Fruit fly (Drosophila melanogaster): ENCODE data around the gene can.

can gene

dm6 chr3L:10299182-10299581, 32.3 kb upstream of the can start:
- TF ChIP-seq Gug (GFP tag; IDR thresholded peaks at IDR 0.05) (no peak), Ets96B (tag; optimal IDR thresholded peaks at IDR 0.05) (no peak), dac (GFP tag; optimal IDR thresholded peaks at IDR 0.05) (no peak), Hr4 (GFP tag; optimal IDR thresholded peaks at IDR 0.05) (no peak), CG31627 (GFP tag; optimal IDR thresholded peaks at IDR 0.05) (no peak), eg (GFP tag; IDR thresholded peaks at IDR 0.05) (no peak), Lpt (GFP tag; optimal IDR thresholded peaks at IDR 0.05) (no peak), CG6854 (GFP tag; optimal IDR thresholded peaks at IDR 0.05) (no peak), vri (GFP tag; optimal IDR thresholded peaks at IDR 0.05) (no peak), svp (GFP tag) (no peak), Sox102F (GFP tag; optimal IDR thresholded peaks at IDR 0.05) (no peak), CG6808 (GFP tag; optimal IDR thresholded peaks at IDR 0.05) (no peak), fkh (GFP tag; optimal IDR thresholded peaks at IDR 0.05) (no peak), Met (GFP tag; optimal IDR thresholded peaks at IDR 0.05) (no peak), CG10631 (GFP tag; optimal IDR thresholded peaks at IDR 0.05) (no peak), Blimp-1 (GFP tag; optimal IDR thresholded peaks at IDR 0.05) (no peak), Sox14 (GFP tag; optimal IDR thresholded peaks at IDR 0.05) (no peak), CG32006 (GFP tag; optimal IDR thresholded peaks at IDR 0.05) (no peak)

dm6 chr3L:10296226-10296625, 29.3 kb upstream of the can start:
- TF ChIP-seq CG9139 (GFP tag; optimal IDR thresholded peaks at IDR 0.05) (no peak), OdsH (GFP tag; optimal IDR thresholded peaks at IDR 0.05) (no peak), achi (GFP tag; optimal IDR thresholded peaks at IDR 0.05) (peak; percentile 10), CG16779 (tag; optimal IDR thresholded peaks at IDR 0.05) (no peak), esn (GFP tag; optimal IDR thresholded peaks at IDR 0.05) (peak; percentile 14), CG8119 (GFP tag; IDR thresholded peaks at IDR 0.05) (0 out of 3 replicates have a peak, but pooled peaks have one; percentile 27), CG3032 (tag; optimal IDR thresholded peaks at IDR 0.05) (no peak), dac (GFP tag; optimal IDR thresholded peaks at IDR 0.05) (no peak), acj6 (GFP tag; optimal IDR thresholded peaks at IDR 0.05) (no peak), fd59A (GFP tag; optimal IDR thresholded peaks at IDR 0.05) (no peak), CG32006 (GFP tag; optimal IDR thresholded peaks at IDR 0.05) (no peak), fd85E (GFP tag; optimal IDR thresholded peaks at IDR 0.05) (no peak), spab (GFP tag; optimal IDR thresholded peaks at IDR 0.05) (peak; percentile 7), ss (GFP tag; optimal IDR thresholded peaks at IDR 0.05) (peak in 1 of 2 experiments; percentile 35), Eip93F (GFP tag; optimal IDR thresholded peaks at IDR 0.05) (no peak), CG11762 (GFP tag; optimal IDR thresholded peaks at IDR 0.05; ENCODE audit: insufficient read depth) (no peak), CG31627 (GFP tag; optimal IDR thresholded peaks at IDR 0.05) (no peak), pdm3 (GFP tag; optimal IDR thresholded peaks at IDR 0.05) (no peak), CG34406 (GFP tag; optimal IDR thresholded peaks at IDR 0.05) (no peak), lz (GFP tag; optimal IDR thresholded peaks at IDR 0.05) (no peak), Met (GFP tag; optimal IDR thresholded peaks at IDR 0.05) (peak; percentile 11), Eip78C (GFP tag) (peak; percentile 57), net (GFP tag; optimal IDR thresholded peaks at IDR 0.05) (no peak), cyc (GFP tag; optimal IDR thresholded peaks at IDR 0.05) (no peak), Eip75B (GFP tag; optimal IDR thresholded peaks at IDR 0.05) (no peak)

dm6 chr3L:10289357-10289756, 22.4 kb upstream of the can start:
- no peak for TF ChIP-seq topi (GFP tag; optimal IDR thresholded peaks at IDR 0.05)
- 0 out of 3 replicates have a peak, but pooled peaks have one; percentile 28 for TF ChIP-seq CG6163 (GFP tag; IDR thresholded peaks at IDR 0.05)
- TF ChIP-seq svp (GFP tag): peak; percentile 18

All from whole organism, prepupa.